Worm (Caenorhabditis elegans) whole organism, L4/young adult: ENCODE data around the gene F08F8.9.

ENCODE experiments used
- W03F9.2 ChIP-seq: fragments of 150-350 bp; optimal IDR thresholded peaks from 2 replicates; lab custom pipeline; 2014; ENCODE audit warnings: missing biosample characterization, missing genetic modification characterization
- him-1 ChIP-seq: sonication (generic microtip); optimal IDR thresholded peaks from 2 replicates; lab custom pipeline; 2016; ENCODE audit warnings: missing genotype, missing genetic modification reagents, missing genetic modification characterization, missing compliant biosample characterization

DNA sequence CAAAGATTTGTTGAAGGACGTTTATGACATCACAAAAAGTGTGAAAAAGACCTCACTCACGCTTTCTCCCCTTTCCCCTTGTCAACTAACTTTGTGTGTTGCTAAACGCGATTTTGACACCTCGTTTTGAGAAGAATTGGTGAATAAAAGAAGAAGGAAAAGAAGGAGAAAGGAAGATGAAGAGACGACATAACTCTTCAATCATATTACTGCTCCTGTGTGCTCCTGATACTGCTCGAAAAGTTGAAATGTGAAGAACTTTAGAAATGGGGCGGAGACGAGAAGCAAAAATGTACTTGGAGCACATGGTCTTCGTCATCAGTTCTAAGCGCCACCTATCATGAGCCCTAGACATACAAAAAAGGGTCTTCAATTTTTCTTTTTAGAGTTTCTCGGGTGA, 45.2 kb upstream of the F08F8.9 start:
- TF ChIP-seq him-1 = no peak
- no peak for TF ChIP-seq W03F9.2
